Worm (Caenorhabditis elegans): ENCODE measurements around the gene rpn-6.1.

The rpn-6.1 gene

ce11 chrIII:6973682-6974081 is 11.9 kb upstream of the rpn-6.1 start, which contains the start of gene F31E3.2:
Gene F31E3.2, plus strand, starts transcription at chrIII:6973982.
- TF ChIP-seq lsy-2 (tag; optimal IDR thresholded peaks at IDR 0.05) (peak in 1 of 2 experiments; percentile 43), spr-3 (GFP tag; optimal IDR thresholded peaks at IDR 0.05) (no peak)

- no peak for TF ChIP-seq cey-2 (tag; optimal IDR thresholded peaks at IDR 0.05; ENCODE audit: borderline replicate concordance, insufficient read depth)
- TF ChIP-seq nhr-76 (tag; optimal IDR thresholded peaks at IDR 0.05), result peak; percentile 48
- peak; percentile 89 for TF ChIP-seq duxl-1 (tag; optimal IDR thresholded peaks at IDR 0.05; ENCODE audit: poor library complexity)
- peak; percentile 55 for TF ChIP-seq spr-3 (GFP tag; optimal IDR thresholded peaks at IDR 0.05)
- no peak for TF ChIP-seq ztf-11 (tag; optimal IDR thresholded peaks at IDR 0.05)
- peak; percentile 85 for TF ChIP-seq T26A8.4 (GFP tag; IDR thresholded peaks at IDR 0.05)
- peak; percentile 79 to 99 for TF ChIP-seq ZK546.5 (tag; optimal IDR thresholded peaks at IDR 0.05)
- no peak for TF ChIP-seq Y75B8A.6 (GFP tag; IDR thresholded peaks at IDR 0.05)
- TF ChIP-seq pqm-1 (tag; optimal IDR thresholded peaks at IDR 0.05), result peak; percentile 41
- TF ChIP-seq dmd-8 (GFP tag; IDR thresholded peaks at IDR 0.05), result no peak
- TF ChIP-seq lin-29 (GFP tag; IDR thresholded peaks at IDR 0.05), result peak; percentile 65; the same call in 1 of the 2 replicates
- peak; percentile 96 for TF ChIP-seq fkh-10 (GFP tag; optimal IDR thresholded peaks at IDR 0.05)
- peak; percentile 63; the same call in 1 of the 2 replicates for TF ChIP-seq egl-43 (GFP tag; IDR thresholded peaks at IDR 0.05)
- TF ChIP-seq F37D6.2 (tag; optimal IDR thresholded peaks at IDR 0.05), result peak; percentile 80
- peak; percentile 13 for TF ChIP-seq Y5F2A.4 (GFP tag; optimal IDR thresholded peaks at IDR 0.05)
- peak; percentile 76 for TF ChIP-seq pha-4 (GFP tag; IDR thresholded peaks at IDR 0.05)
- peak; percentile 99 for TF ChIP-seq pha-4 (tag; optimal IDR thresholded peaks at IDR 0.05)
- TF ChIP-seq dmd-6 (GFP tag; IDR thresholded peaks at IDR 0.05), result peak; percentile 90
- TF ChIP-seq fos-1 (tag; optimal IDR thresholded peaks at IDR 0.05), result no peak
- TF ChIP-seq aly-2 (tag; optimal IDR thresholded peaks at IDR 0.05), result no peak
- peak; percentile 92 for TF ChIP-seq hmg-1.1 (GFP tag; IDR thresholded peaks at IDR 0.05)
- peak; percentile 96 for TF ChIP-seq nhr-6 (tag; optimal IDR thresholded peaks at IDR 0.05)
- no peak for TF ChIP-seq ceh-32 (tag; optimal IDR thresholded peaks at IDR 0.05; ENCODE audit: poor library complexity)
- no peak for TF ChIP-seq F26F4.8 (GFP tag; conservative IDR thresholded peaks at IDR 0.05)
- peak; percentile 82 for TF ChIP-seq spr-1 (tag; optimal IDR thresholded peaks at IDR 0.05)
- TF ChIP-seq saeg-2 (GFP tag; IDR thresholded peaks at IDR 0.05), result no peak
- TF ChIP-seq egl-27 (tag; optimal IDR thresholded peaks at IDR 0.05), result no peak
- TF ChIP-seq ama-1 (optimal IDR thresholded peaks at IDR 0.05), result peak; percentile 66
- TF ChIP-seq F10B5.3 (tag; optimal IDR thresholded peaks at IDR 0.05), result peak; percentile 65
- TF ChIP-seq arid-1 (GFP tag; conservative IDR thresholded peaks at IDR 0.05), result peak; percentile 87
- TF ChIP-seq dpl-1 (GFP tag; optimal IDR thresholded peaks at IDR 0.05), result peak; percentile 96
- peak; percentile 24; the same call in 1 of the 2 replicates for TF ChIP-seq mdt-29 (GFP tag; IDR thresholded peaks at IDR 0.05)
- peak; percentile 47; the same call in 1 of the 2 replicates for TF ChIP-seq snpc-1.2 (GFP tag; IDR thresholded peaks at IDR 0.05)
- TF ChIP-seq lin-38 (GFP tag; IDR thresholded peaks at IDR 0.05), result peak; percentile 90
- TF ChIP-seq php-3 (GFP tag; IDR thresholded peaks at IDR 0.05), result peak; percentile 54; the same call in 1 of the 2 replicates
- TF ChIP-seq ztf-7 (tag; optimal IDR thresholded peaks at IDR 0.05), result peak; percentile 88
- TF ChIP-seq ceh-62 (tag; optimal IDR thresholded peaks at IDR 0.05), result peak; percentile 9
- peak; percentile 97 for TF ChIP-seq mes-2 (tag; optimal IDR thresholded peaks at IDR 0.05; ENCODE audit: poor library complexity, severe bottlenecking)
- TF ChIP-seq daf-16 (GFP tag; optimal IDR thresholded peaks at IDR 0.05), result peak; percentile 22 to 34
- peak; percentile 86 for TF ChIP-seq daf-16 (tag; optimal IDR thresholded peaks at IDR 0.05)
- TF ChIP-seq lin-39 (tag; optimal IDR thresholded peaks at IDR 0.05), result peak; percentile 55
- peak; percentile 24 to 91 for TF ChIP-seq mdl-1 (tag; optimal IDR thresholded peaks at IDR 0.05)
- TF ChIP-seq nhr-102 (tag; optimal IDR thresholded peaks at IDR 0.05), result peak; percentile 89
- peak; percentile 98 for TF ChIP-seq mep-1 (tag; optimal IDR thresholded peaks at IDR 0.05)
- peak; percentile 36; the same call in 1 of the 2 replicates for TF ChIP-seq tra-1 (GFP tag; IDR thresholded peaks at IDR 0.05)
- TF ChIP-seq nhr-25 (tag; optimal IDR thresholded peaks at IDR 0.05; ENCODE audit: borderline replicate concordance, insufficient read depth), result peak; percentile 95
Measured at ce11 chrIII:6971662-6972284, 10.0 kb upstream of the rpn-6.1 start, which contains the start of the genes eef-1A.1 and rfc-4. Gene eef-1A.1, minus strand, starts transcription at chrIII:6971712. Gene rfc-4, plus strand, starts transcription at chrIII:6972253.

Data from whole organism, L4 larva.